Worm (Caenorhabditis elegans) whole organism, L4/young adult: ENCODE results near the gene Y32G9B.1.
A peak's percentile ranks its signal among the peaks of the same experiment; 100 is the strongest.

Source experiments
- W03F9.2 ChIP-seq: fragments of 150-350 bp; optimal IDR thresholded peaks from 2 replicates; lab custom pipeline; 2014; ENCODE audit warnings: missing biosample characterization, missing genetic modification characterization
- dao-5 ChIP-seq: sonication (generic microtip); optimal IDR thresholded peaks from 2 replicates; lab custom pipeline; 2016; ENCODE audit warnings: missing genotype, missing genetic modification characterization, moderate library complexity, missing compliant biosample characterization
- him-1 ChIP-seq: sonication (generic microtip); optimal IDR thresholded peaks from 2 replicates; lab custom pipeline; 2016; ENCODE audit warnings: missing genotype, missing genetic modification reagents, missing genetic modification characterization, missing compliant biosample characterization

Gene Y32G9B.1

DNA sequence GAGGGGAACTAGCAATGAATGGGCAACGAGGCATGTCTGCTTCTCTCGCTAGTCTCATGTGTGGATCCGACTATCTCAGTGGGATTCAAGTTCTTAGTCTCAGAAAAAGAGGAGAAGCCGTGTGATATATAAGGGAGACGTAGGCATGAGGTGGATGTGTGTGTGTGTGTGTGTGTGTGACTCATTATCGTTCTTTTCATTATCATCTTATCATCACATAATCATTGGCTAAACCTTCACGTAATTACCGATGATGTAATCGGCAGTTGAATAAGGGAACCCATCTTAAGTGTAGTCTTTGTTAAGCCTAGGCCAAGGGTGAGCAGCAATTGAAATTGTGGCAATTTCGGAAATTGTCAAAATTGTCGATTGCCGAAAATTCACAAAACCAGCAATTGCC lies at the start of gene Y32G9B.1:
Y32G9B.1 (minus strand) TSS at position 101 of the 400 bp plus-strand sequence.
- TF ChIP-seq him-1 (tag; lab: Kevin White, UChicago) (no peak), W03F9.2 (no peak), dao-5 (tag; lab: Kevin White, UChicago) (no peak)

- TF ChIP-seq dao-5 (tag; lab: Kevin White, UChicago) (no peak), him-1 (tag; lab: Kevin White, UChicago) (no peak), W03F9.2 (no peak)
These were observed 48.2 kb upstream of the Y32G9B.1 start for ce11 chrV:1878030-1878429.

DNA sequence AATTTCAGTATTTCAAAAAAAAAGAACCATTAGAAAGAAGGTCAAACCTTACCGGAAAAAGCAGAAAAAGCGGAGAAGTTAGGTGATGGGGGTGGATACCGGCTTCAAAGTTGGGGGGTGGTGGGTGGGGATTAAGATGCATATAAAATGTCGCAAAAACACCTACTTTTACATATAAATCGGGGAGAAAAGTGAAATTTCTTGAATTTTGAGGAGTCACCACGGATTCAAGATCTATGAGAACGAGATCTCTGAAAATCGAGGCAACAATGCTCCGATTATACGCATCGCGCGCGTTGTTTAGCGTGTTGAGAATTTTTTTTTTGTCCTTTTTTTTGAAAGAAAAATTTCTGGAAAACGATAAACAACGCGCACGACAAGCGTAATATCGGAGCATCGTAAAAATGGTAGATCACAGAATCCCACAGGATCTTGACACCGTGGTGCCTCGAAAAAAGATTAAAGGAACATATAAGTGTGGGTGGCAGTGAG lies 45.7 kb upstream of the Y32G9B.1 start:
- TF ChIP-seq him-1 (tag; lab: Kevin White, UChicago) (no peak), W03F9.2 (no peak)

- no peak for TF ChIP-seq W03F9.2
- TF ChIP-seq dao-5 (tag; lab: Kevin White, UChicago), result no peak
- no peak for TF ChIP-seq him-1 (tag; lab: Kevin White, UChicago)
These were observed 45.0 kb upstream of the Y32G9B.1 start for ce11 chrV:1874827-1875226.

- peak; percentile 89 for TF ChIP-seq him-1 (tag; lab: Kevin White, UChicago)
- peak; percentile 26 for TF ChIP-seq dao-5 (tag; lab: Kevin White, UChicago)
- TF ChIP-seq W03F9.2, result peak; percentile 86
These were observed 42.0 kb upstream of the Y32G9B.1 start, which contains the start of the genes T10B5.4 and cct-7 for ce11 chrV:1871768-1872296. Gene T10B5.4, minus strand, starts transcription at chrV:1871807. Gene cct-7, plus strand, starts transcription at chrV:1872246.

- TF ChIP-seq dao-5 (tag; lab: Kevin White, UChicago) (no peak), W03F9.2 (no peak)
These were observed 40.7 kb upstream of the Y32G9B.1 start for ce11 chrV:1870515-1870940.

ce11 chrV:1869682-1870081 lies 39.8 kb upstream of the Y32G9B.1 start, which contains the start of gene T10B5.3:
Gene T10B5.3, minus strand, starts transcription at chrV:1869782.
- TF ChIP-seq him-1 (tag; lab: Kevin White, UChicago), result no peak
- TF ChIP-seq dao-5 (tag; lab: Kevin White, UChicago), result no peak
- TF ChIP-seq W03F9.2, result no peak

DNA sequence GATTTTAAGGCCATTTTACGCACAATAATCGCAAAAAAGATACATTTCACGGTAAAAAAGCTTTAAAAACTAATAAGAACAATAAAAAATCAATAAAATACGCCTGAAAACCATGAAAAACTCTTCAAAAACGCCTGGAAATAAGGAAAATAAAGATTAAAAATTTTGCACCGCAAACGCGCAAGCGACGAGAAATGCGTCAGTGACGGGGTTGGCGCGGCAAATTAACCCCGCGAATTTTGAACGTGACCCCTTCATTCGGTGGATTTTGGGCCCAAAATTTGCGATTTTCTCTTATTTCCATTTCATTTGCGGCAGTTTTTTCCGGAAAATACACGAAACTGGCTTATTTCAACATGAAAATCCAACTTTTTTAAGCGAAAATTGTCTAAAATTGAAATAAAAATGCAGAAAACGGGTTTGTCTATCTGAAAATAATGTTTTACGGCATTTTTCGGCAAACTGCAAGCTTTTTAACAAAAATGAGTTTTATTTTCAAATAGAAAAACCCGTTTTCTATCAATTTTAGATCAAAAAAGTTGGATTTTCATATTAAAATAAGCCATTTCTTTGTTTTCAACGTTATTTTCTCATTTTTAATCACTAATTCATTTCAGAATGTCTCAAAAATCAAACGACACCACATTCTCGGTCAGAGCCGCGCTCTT lies 38.9 kb upstream of the Y32G9B.1 start, which contains the start of gene knl-3:
knl-3 (plus strand) TSS at position 618 of the 668 bp plus-strand sequence.
- TF ChIP-seq dao-5 (tag; lab: Kevin White, UChicago) (no peak), W03F9.2 (peak; percentile 71), him-1 (tag; lab: Kevin White, UChicago) (peak; percentile 83)

ce11 chrV:1868025-1868424 lies 38.2 kb upstream of the Y32G9B.1 start:
- TF ChIP-seq him-1 (tag; lab: Kevin White, UChicago), result no peak
- TF ChIP-seq W03F9.2, result no peak
- TF ChIP-seq dao-5 (tag; lab: Kevin White, UChicago), result no peak

- TF ChIP-seq W03F9.2, result no peak
- TF ChIP-seq him-1 (tag; lab: Kevin White, UChicago), result no peak
These were observed 35.1 kb upstream of the Y32G9B.1 start for ce11 chrV:1864997-1865396.

ce11 chrV:1862954-1863353 lies 33.1 kb upstream of the Y32G9B.1 start:
- TF ChIP-seq him-1 (tag; lab: Kevin White, UChicago), result no peak
- TF ChIP-seq dao-5 (tag; lab: Kevin White, UChicago), result no peak
- TF ChIP-seq W03F9.2, result no peak

ce11 chrV:1857840-1858239 lies 28.0 kb upstream of the Y32G9B.1 start:
- TF ChIP-seq W03F9.2 (no peak), him-1 (tag; lab: Kevin White, UChicago) (no peak), dao-5 (tag; lab: Kevin White, UChicago) (no peak)

- TF ChIP-seq W03F9.2 (no peak), dao-5 (tag; lab: Kevin White, UChicago) (no peak), him-1 (tag; lab: Kevin White, UChicago) (no peak)
These were observed 26.3 kb upstream of the Y32G9B.1 start, which contains the start of gene T10B5.10 for ce11 chrV:1856176-1856575. Gene T10B5.10, minus strand, starts transcription at chrV:1856276.

- TF ChIP-seq him-1 (tag; lab: Kevin White, UChicago) (no peak), W03F9.2 (no peak), dao-5 (tag; lab: Kevin White, UChicago) (no peak)
These were observed 25.2 kb upstream of the Y32G9B.1 start for ce11 chrV:1855087-1855486.
